Worm (Caenorhabditis elegans) whole organism, L3 larva: ENCODE results near the gene nck-1.

Source experiments
- ZK546.5 ChIP-seq: sonication (generic microtip); optimal IDR thresholded peaks from 2 replicates; lab custom pipeline; 2017; ENCODE audit warnings: missing biosample characterization, missing genetic modification characterization
- aly-2 ChIP-seq: fragments of 150-350 bp; optimal IDR thresholded peaks from 2 replicates; lab custom pipeline; 2014; ENCODE audit warnings: missing biosample characterization, missing genetic modification characterization
- ama-1 ChIP-seq: fragments of 150-350 bp; optimal IDR thresholded peaks from 2 replicates; lab custom pipeline; 2018
- ceh-16 ChIP-seq: sonication (generic microtip); optimal IDR thresholded peaks from 2 replicates; lab custom pipeline; 2017; ENCODE audit warnings: missing biosample characterization, missing genetic modification characterization
- ceh-28 ChIP-seq: fragments of 150-350 bp; optimal IDR thresholded peaks from 2 replicates; lab custom pipeline; 2014; ENCODE audit warnings: missing biosample characterization, missing genetic modification reagents, missing genetic modification characterization
- ceh-82 ChIP-seq: fragments of 150-350 bp; optimal IDR thresholded peaks from 2 replicates; lab custom pipeline; 2014; ENCODE audit warnings: missing biosample characterization, missing genetic modification characterization
- ceh-9 ChIP-seq: sonication (generic microtip); optimal IDR thresholded peaks from 2 replicates; lab custom pipeline; 2018; ENCODE audit warnings: missing biosample characterization, missing genetic modification characterization
- egl-5 ChIP-seq: fragments of 150-350 bp; optimal IDR thresholded peaks from 2 replicates; lab custom pipeline; 2017; ENCODE audit warnings: missing biosample characterization, missing genetic modification reagents, missing genetic modification characterization, inconsistent platforms
- elt-2 ChIP-seq: sonication (generic microtip); optimal IDR thresholded peaks from 2 replicates; lab custom pipeline; 2016; ENCODE audit warnings: missing genetic modification reagents, mild to moderate bottlenecking, missing genetic modification characterization, missing compliant biosample characterization
- elt-3 ChIP-seq, 3 experiments: fragments of 150-350 bp in 1 of 3; sonication (generic microtip) in 2 of 3; optimal IDR thresholded peaks; 2 replicates in 2 of 3; 4 replicates in 1 of 3; lab custom pipeline; 2014 to 2017; ENCODE audit warnings: missing biosample characterization in 3 of 3, missing genetic modification characterization in 3 of 3
- eor-1 ChIP-seq, 2 experiments: fragments of 150-350 bp; optimal IDR thresholded peaks; 2 replicates each; lab custom pipeline; 2014 to 2018; ENCODE audit warnings: missing biosample characterization in 2 of 2, missing genetic modification characterization in 2 of 2
- fkh-10 ChIP-seq: sonication (generic microtip); optimal IDR thresholded peaks from 2 replicates; lab custom pipeline; 2017; ENCODE audit warnings: missing biosample characterization, missing genetic modification reagents, missing genetic modification characterization
- fkh-2 ChIP-seq: fragments of 150-350 bp; optimal IDR thresholded peaks from 2 replicates; lab custom pipeline; 2014; ENCODE audit warnings: missing biosample characterization, missing genetic modification reagents, missing genetic modification characterization
- fos-1 ChIP-seq: fragments of 150-350 bp; optimal IDR thresholded peaks from 2 replicates; lab custom pipeline; 2014; ENCODE audit warnings: missing biosample characterization, missing genetic modification characterization
- hmg-11 ChIP-seq: sonication (generic microtip); optimal IDR thresholded peaks from 2 replicates; lab custom pipeline; 2016; ENCODE audit warnings: missing genetic modification characterization, missing compliant biosample characterization
- jun-1 ChIP-seq: fragments of 150-350 bp; optimal IDR thresholded peaks from 2 replicates; lab custom pipeline; 2014; ENCODE audit warnings: missing biosample characterization, missing genetic modification reagents, missing genetic modification characterization
- lin-15B ChIP-seq: fragments of 150-350 bp; optimal IDR thresholded peaks from 2 replicates; lab custom pipeline; 2014; ENCODE audit warnings: missing biosample characterization, missing genetic modification characterization
- lin-39 ChIP-seq: fragments of 150-350 bp; optimal IDR thresholded peaks from 2 replicates; lab custom pipeline; 2018; ENCODE audit warnings: missing biosample characterization, missing genetic modification reagents, missing genetic modification characterization
- lsy-12 ChIP-seq: sonication (generic microtip); optimal IDR thresholded peaks from 2 replicates; lab custom pipeline; 2016; ENCODE audit warnings: mild to moderate bottlenecking, missing genetic modification characterization, missing compliant biosample characterization
- mdl-1 ChIP-seq: fragments of 150-350 bp; optimal IDR thresholded peaks from 2 replicates; lab custom pipeline; 2014; ENCODE audit warnings: missing biosample characterization, missing genetic modification characterization
- mml-1 ChIP-seq: fragments of 150-350 bp; sonication (generic microtip); optimal IDR thresholded peaks from 3 replicates; lab custom pipeline; 2014; ENCODE audit warnings: missing biosample characterization, missing genetic modification characterization
- nfya-1 ChIP-seq: sonication (generic microtip); optimal IDR thresholded peaks from 2 replicates; lab custom pipeline; 2017; ENCODE audit warnings: missing genetic modification characterization, mild to moderate bottlenecking, missing compliant biosample characterization, antibody characterized with exemption, moderate library complexity; ENCODE audit not compliant: insufficient read depth
- nhr-11 ChIP-seq: fragments of 150-350 bp; optimal IDR thresholded peaks from 2 replicates; lab custom pipeline; 2014; ENCODE audit warnings: missing biosample characterization, missing genetic modification characterization
- nhr-12 ChIP-seq: fragments of 150-350 bp; optimal IDR thresholded peaks from 2 replicates; lab custom pipeline; 2014; ENCODE audit warnings: missing biosample characterization, missing genetic modification characterization
- nhr-23 ChIP-seq: fragments of 150-350 bp; optimal IDR thresholded peaks from 2 replicates; lab custom pipeline; 2014; ENCODE audit warnings: missing biosample characterization, missing genetic modification reagents, missing genetic modification characterization
- nhr-237 ChIP-seq: fragments of 150-350 bp; optimal IDR thresholded peaks from 2 replicates; lab custom pipeline; 2014; ENCODE audit warnings: missing biosample characterization, missing genetic modification characterization
- nhr-25 ChIP-seq: sonication (generic microtip); optimal IDR thresholded peaks from 2 replicates; lab custom pipeline; 2017; ENCODE audit warnings: missing biosample characterization, missing genetic modification characterization
- nhr-43 ChIP-seq: sonication (generic microtip); optimal IDR thresholded peaks from 2 replicates; lab custom pipeline; 2016; ENCODE audit warnings: mild to moderate bottlenecking, missing genetic modification characterization, missing compliant biosample characterization; ENCODE audit not compliant: poor library complexity, severe bottlenecking
- nhr-67 ChIP-seq: fragments of 150-350 bp; optimal IDR thresholded peaks from 2 replicates; lab custom pipeline; 2014; ENCODE audit warnings: missing biosample characterization, missing genetic modification characterization
- nhr-76 ChIP-seq: fragments of 150-350 bp; sonication (generic microtip); optimal IDR thresholded peaks from 5 replicates; lab custom pipeline; 2014; ENCODE audit warnings: missing biosample characterization, missing genetic modification characterization
- pha-4 ChIP-seq: fragments of 150-350 bp; optimal IDR thresholded peaks from 2 replicates; lab custom pipeline; 2014; ENCODE audit warnings: missing biosample characterization, missing genetic modification reagents, missing genetic modification characterization
- pqm-1 ChIP-seq: fragments of 150-350 bp; optimal IDR thresholded peaks from 2 replicates; lab custom pipeline; 2017; ENCODE audit warnings: missing biosample characterization, missing genetic modification characterization, inconsistent platforms
- sea-2 ChIP-seq: fragments of 150-350 bp; sonication (generic microtip); optimal IDR thresholded peaks from 4 replicates; lab custom pipeline; 2014; ENCODE audit warnings: missing biosample characterization, missing genetic modification reagents, missing genetic modification characterization
- skn-1 ChIP-seq: fragments of 150-350 bp; optimal IDR thresholded peaks from 2 replicates; lab custom pipeline; 2014; ENCODE audit warnings: missing biosample characterization, missing genetic modification characterization
- snpc-4 ChIP-seq: fragments of 150-350 bp; optimal IDR thresholded peaks from 2 replicates; lab custom pipeline; 2014; ENCODE audit warnings: missing biosample characterization, missing genetic modification characterization
- tbx-2 ChIP-seq: sonication (generic microtip); optimal IDR thresholded peaks from 2 replicates; lab custom pipeline; 2016; ENCODE audit warnings: mild to moderate bottlenecking, missing genetic modification characterization, missing compliant biosample characterization
- unc-39 ChIP-seq: sonication (generic microtip); optimal IDR thresholded peaks from 4 replicates; lab custom pipeline; 2017; ENCODE audit warnings: missing biosample characterization, missing genetic modification characterization
- unc-62 ChIP-seq: fragments of 150-350 bp; sonication (generic microtip); optimal IDR thresholded peaks from 4 replicates; lab custom pipeline; 2014; ENCODE audit warnings: missing biosample characterization, missing genetic modification reagents, missing genetic modification characterization
- zag-1 ChIP-seq: fragments of 150-350 bp; optimal IDR thresholded peaks from 2 replicates; lab custom pipeline; 2014; ENCODE audit warnings: missing biosample characterization, missing genetic modification characterization
- ztf-11 ChIP-seq: fragments of 150-350 bp; optimal IDR thresholded peaks from 2 replicates; lab custom pipeline; 2014; ENCODE audit warnings: missing biosample characterization, missing genetic modification characterization
- ztf-4 ChIP-seq: fragments of 150-350 bp; optimal IDR thresholded peaks from 2 replicates; lab custom pipeline; 2014; ENCODE audit warnings: missing biosample characterization, missing genetic modification characterization

Gene nck-1

DNA sequence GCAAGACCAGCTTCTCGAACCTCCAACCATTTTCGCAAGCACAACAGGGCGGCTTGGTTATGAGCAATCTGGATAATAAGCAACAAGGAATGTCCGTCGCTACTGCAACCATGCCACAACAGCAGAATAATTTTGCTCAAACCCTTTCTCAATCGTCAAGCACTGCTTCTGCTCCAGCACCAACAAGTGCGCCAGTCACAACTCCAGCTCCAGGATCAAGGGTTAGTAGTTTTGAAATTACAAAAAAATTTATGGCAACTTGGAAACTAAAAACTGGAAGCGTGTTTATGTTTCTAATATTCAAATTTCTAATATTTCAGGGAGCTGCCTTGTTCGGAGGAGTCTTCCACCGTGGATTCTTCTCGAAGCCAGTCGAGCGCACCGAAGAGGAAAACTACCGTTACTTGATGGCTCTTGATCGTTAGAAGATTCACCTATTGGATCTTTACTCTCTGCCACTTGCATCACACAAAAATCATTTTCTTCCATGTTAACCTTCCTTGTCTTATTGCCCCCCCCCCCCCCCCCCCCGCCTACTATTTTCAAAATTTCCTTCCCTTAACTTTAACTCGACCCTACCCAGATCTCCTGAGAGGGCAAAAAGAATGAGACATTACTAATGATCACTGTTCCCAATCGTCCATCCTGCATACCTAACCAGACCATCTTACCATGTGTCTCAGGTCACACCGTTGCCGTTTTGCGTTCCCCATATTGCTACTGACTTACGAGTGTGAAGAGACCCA lies 6.3 kb downstream of the nck-1 start:
- no peak for TF ChIP-seq unc-62 (GFP tag; lab: Kevin White, UChicago)
- TF ChIP-seq nhr-23 (tag; lab: Kevin White, UChicago), result no peak
- TF ChIP-seq nhr-25 (tag; lab: Kevin White, UChicago), result peak; percentile 16
- TF ChIP-seq lsy-12 (tag; lab: Kevin White, UChicago), result peak; percentile 24
- no peak for TF ChIP-seq jun-1 (tag; lab: Kevin White, UChicago)
- TF ChIP-seq ZK546.5, result no peak
- peak; percentile 79 for TF ChIP-seq ama-1 (lab: Kevin White, UChicago)
- peak; percentile 73 for TF ChIP-seq nhr-43

DNA sequence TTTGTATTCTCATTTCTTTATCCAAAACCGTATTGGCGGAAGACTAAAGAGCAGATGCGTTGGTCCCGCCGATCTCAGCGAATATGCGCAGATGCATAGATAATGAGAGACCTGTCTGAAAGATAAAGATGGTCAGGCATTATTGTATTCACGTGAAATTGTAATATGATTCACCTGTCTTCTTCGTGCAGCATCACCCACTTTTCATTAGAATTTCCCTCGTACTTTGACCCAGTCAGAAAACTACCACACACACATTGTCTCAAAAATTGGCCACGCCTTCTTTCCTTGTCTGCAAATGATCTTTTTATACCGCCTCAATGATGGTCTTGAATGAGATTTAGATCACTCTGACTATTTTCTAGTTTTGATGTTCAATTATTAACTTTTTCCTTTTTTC lies 7.2 kb downstream of the nck-1 start:
- TF ChIP-seq mml-1, result peak; percentile 59
- no peak for TF ChIP-seq aly-2 (tag; lab: Kevin White, UChicago)
- TF ChIP-seq nhr-23 (tag; lab: Kevin White, UChicago), result peak; percentile 44
- TF ChIP-seq nhr-237 (tag; lab: Kevin White, UChicago), result no peak
- TF ChIP-seq lin-15B (tag; lab: Kevin White, UChicago), result no peak
- TF ChIP-seq mdl-1 (tag; lab: Kevin White, UChicago), result no peak
- peak; percentile 62 for TF ChIP-seq ama-1 (lab: Kevin White, UChicago)
- TF ChIP-seq nhr-43, result peak; percentile 42
- no peak for TF ChIP-seq snpc-4
- no peak for TF ChIP-seq ztf-4 (tag; lab: Kevin White, UChicago)
- no peak for TF ChIP-seq eor-1 (tag; optimal IDR thresholded peaks at IDR 0.05; lab: Kevin White, UChicago)
- TF ChIP-seq fkh-10, result no peak

DNA sequence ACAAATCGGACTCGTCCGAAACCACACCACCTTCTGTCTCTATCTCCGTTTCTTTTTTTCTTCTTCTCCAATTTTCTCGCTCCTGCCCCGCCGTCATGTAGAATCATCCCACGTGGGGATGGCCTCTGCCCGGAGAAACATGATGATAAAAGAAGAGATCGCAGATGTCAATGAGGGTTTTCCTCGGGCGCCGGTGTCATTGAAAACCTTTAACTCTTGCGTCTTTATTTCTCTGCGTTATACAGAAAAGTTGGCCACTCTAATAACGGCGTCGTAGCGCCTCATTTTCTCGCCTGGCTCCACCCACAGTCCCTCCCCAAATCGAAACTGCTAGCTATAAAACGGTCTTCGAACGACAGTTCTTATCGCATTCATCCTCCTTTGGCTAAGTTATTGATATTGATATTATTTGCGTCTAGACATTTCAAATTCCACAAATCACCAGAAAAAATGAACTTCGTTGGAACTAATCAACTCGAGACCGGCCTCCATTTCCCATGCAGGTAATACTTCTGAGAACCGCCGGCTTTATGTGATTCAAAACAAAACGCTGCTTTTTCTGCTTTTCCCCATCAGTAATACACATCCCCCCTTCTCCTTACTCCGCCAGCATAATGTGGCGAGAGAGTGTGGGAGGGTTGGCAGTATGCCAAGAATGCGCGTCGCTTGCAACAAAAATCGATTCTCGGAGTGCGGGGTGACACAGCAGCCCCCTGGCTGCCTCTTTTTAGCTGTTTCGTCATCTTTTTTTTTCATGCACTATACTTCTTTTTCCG lies 8.0 kb downstream of the nck-1 start:
- TF ChIP-seq pha-4 (peak; percentile 68), elt-2 (tag; lab: Kevin White, UChicago) (peak; percentile 86), ama-1 (lab: Kevin White, UChicago) (peak; percentile 86), mdl-1 (tag; lab: Kevin White, UChicago) (peak; percentile 88), ceh-16 (tag; lab: Kevin White, UChicago) (no peak), ceh-9 (tag; lab: Kevin White, UChicago) (no peak), fos-1 (tag; lab: Kevin White, UChicago) (peak; percentile 71), nhr-23 (tag; lab: Kevin White, UChicago) (peak; percentile 73), hmg-11 (peak; percentile 50), nhr-67 (tag; lab: Kevin White, UChicago) (no peak), nhr-43 (peak; percentile 64), nhr-76 (no peak), unc-39 (tag; lab: Kevin White, UChicago) (no peak), ztf-11 (tag; lab: Kevin White, UChicago) (no peak), nhr-237 (tag; lab: Kevin White, UChicago) (no peak), fkh-2 (tag; lab: Kevin White, UChicago) (no peak), skn-1 (tag; lab: Kevin White, UChicago) (peak; percentile 82), nhr-11 (tag; lab: Kevin White, UChicago) (peak; percentile 61), sea-2 (GFP tag; lab: Kevin White, UChicago) (peak; percentile 89), elt-3 (tag; optimal IDR thresholded peaks at IDR 0.05; lab: Kevin White, UChicago) (peak in 1 of 3 experiments; percentile 13), nhr-12 (no peak), eor-1 (tag; optimal IDR thresholded peaks at IDR 0.05; lab: Kevin White, UChicago) (no peak), aly-2 (tag; lab: Kevin White, UChicago) (no peak), fkh-10 (peak; percentile 29), jun-1 (tag; lab: Kevin White, UChicago) (peak; percentile 14), tbx-2 (tag; lab: Kevin White, UChicago) (peak; percentile 36), snpc-4 (no peak), ceh-82 (tag; lab: Kevin White, UChicago) (peak; percentile 8), nhr-25 (tag; lab: Kevin White, UChicago) (peak; percentile 50), ceh-28 (tag; lab: Kevin White, UChicago) (peak; percentile 68), zag-1 (no peak), lin-39 (tag; lab: Kevin White, UChicago) (peak; percentile 84), egl-5 (tag; lab: Kevin White, UChicago) (peak; percentile 24), pqm-1 (peak; percentile 27), unc-62 (GFP tag; lab: Kevin White, UChicago) (peak; percentile 54), nfya-1 (peak; percentile 57)
- TF ChIP-seq, all 47 proteins: peak for 23
